Worm (Caenorhabditis elegans): ENCODE measurements around the gene T07H3.7.

- no peak for TF ChIP-seq ztf-11 (tag; optimal IDR thresholded peaks at IDR 0.05)
- no peak for TF ChIP-seq blmp-1 (tag; optimal IDR thresholded peaks at IDR 0.05; ENCODE audit: insufficient read depth)
- TF ChIP-seq aly-2 (tag; optimal IDR thresholded peaks at IDR 0.05), result no peak
- no peak for TF ChIP-seq sma-9 (GFP tag; optimal IDR thresholded peaks at IDR 0.05)
- no peak for TF ChIP-seq sma-9 (tag; optimal IDR thresholded peaks at IDR 0.05)
- no peak for TF ChIP-seq lsy-2 (tag; optimal IDR thresholded peaks at IDR 0.05)
- TF ChIP-seq alr-1 (tag; optimal IDR thresholded peaks at IDR 0.05), result no peak
- TF ChIP-seq F13H6.1 (tag; optimal IDR thresholded peaks at IDR 0.05), result no peak
- TF ChIP-seq nhr-6 (tag; optimal IDR thresholded peaks at IDR 0.05), result no peak
- no peak for TF ChIP-seq nhr-77 (tag; optimal IDR thresholded peaks at IDR 0.05)
- TF ChIP-seq ceh-16 (tag; optimal IDR thresholded peaks at IDR 0.05), result no peak
- TF ChIP-seq lin-39 (tag; optimal IDR thresholded peaks at IDR 0.05), result no peak
- no peak for TF ChIP-seq snpc-4 (tag; optimal IDR thresholded peaks at IDR 0.05)
- TF ChIP-seq egl-27 (tag; optimal IDR thresholded peaks at IDR 0.05), result no peak
- TF ChIP-seq unc-39 (tag; optimal IDR thresholded peaks at IDR 0.05), result no peak
These were observed 28.9 kb downstream of the T07H3.7 start for ce11 chrII:1560839-1561238.
